Worm (Caenorhabditis elegans) whole organism, L3 larva: ENCODE data around the gene rab-6.2.

Source experiments
- aly-2 ChIP-seq: fragments of 150-350 bp; optimal IDR thresholded peaks from 2 replicates; lab custom pipeline; 2014; ENCODE audit warnings: missing biosample characterization, missing genetic modification characterization
- ama-1 ChIP-seq: fragments of 150-350 bp; optimal IDR thresholded peaks from 2 replicates; lab custom pipeline; 2018
- fkh-10 ChIP-seq: sonication (generic microtip); optimal IDR thresholded peaks from 2 replicates; lab custom pipeline; 2017; ENCODE audit warnings: missing biosample characterization, missing genetic modification reagents, missing genetic modification characterization
- nhr-11 ChIP-seq: fragments of 150-350 bp; optimal IDR thresholded peaks from 2 replicates; lab custom pipeline; 2014; ENCODE audit warnings: missing biosample characterization, missing genetic modification characterization
- nhr-76 ChIP-seq: fragments of 150-350 bp; sonication (generic microtip); optimal IDR thresholded peaks from 5 replicates; lab custom pipeline; 2014; ENCODE audit warnings: missing biosample characterization, missing genetic modification characterization
- pha-4 ChIP-seq: fragments of 150-350 bp; optimal IDR thresholded peaks from 2 replicates; lab custom pipeline; 2014; ENCODE audit warnings: missing biosample characterization, missing genetic modification reagents, missing genetic modification characterization
- snpc-4 ChIP-seq: fragments of 150-350 bp; optimal IDR thresholded peaks from 2 replicates; lab custom pipeline; 2014; ENCODE audit warnings: missing biosample characterization, missing genetic modification characterization
- zag-1 ChIP-seq: fragments of 150-350 bp; optimal IDR thresholded peaks from 2 replicates; lab custom pipeline; 2014; ENCODE audit warnings: missing biosample characterization, missing genetic modification characterization
- ztf-11 ChIP-seq: fragments of 150-350 bp; optimal IDR thresholded peaks from 2 replicates; lab custom pipeline; 2014; ENCODE audit warnings: missing biosample characterization, missing genetic modification characterization

- TF ChIP-seq ama-1 = no peak
- TF ChIP-seq ztf-11 (tag; lab: Kevin White, UChicago) = no peak
- TF ChIP-seq fkh-10 (GFP tag; lab: Kevin White, UChicago) = no peak
- no peak for TF ChIP-seq nhr-11 (tag; lab: Kevin White, UChicago)
- no peak for TF ChIP-seq nhr-76 (tag; lab: Kevin White, UChicago)
- peak; percentile 67 for TF ChIP-seq pha-4 (tag; lab: Kevin White, UChicago)
- TF ChIP-seq snpc-4 (tag; lab: Kevin White, UChicago) = no peak
- TF ChIP-seq aly-2 (tag; lab: Kevin White, UChicago) = no peak
- no peak for TF ChIP-seq zag-1
These were observed 34.5 kb downstream of the rab-6.2 start, which contains the start of gene Y40C7B.4 for ce11 chrX:17256769-17257168.
